Fruit fly (Drosophila melanogaster) whole organism, embryonic: ENCODE measurements around the gene CG34429.

Experiments
- CG10267 ChIP-seq: fragments of 200-800 bp; sonication (Bioruptor generic); optimal IDR thresholded peaks from 2 replicates; lab custom pipeline; 2018; ENCODE audit warnings: missing biosample characterization, mild to moderate bottlenecking, missing genetic modification characterization, moderate library complexity
- CG11398 ChIP-seq: fragments of 200-800 bp; sonication (Bioruptor generic); optimal IDR thresholded peaks from 2 replicates; lab custom pipeline; 2016; ENCODE audit warnings: missing biosample characterization, missing genetic modification characterization
- CG13123 ChIP-seq: fragments of 200-800 bp; sonication (Bioruptor generic); optimal IDR thresholded peaks from 2 replicates; lab custom pipeline; 2016; ENCODE audit warnings: missing biosample characterization, missing genetic modification characterization
- CG13296 ChIP-seq: fragments of 200-800 bp; sonication (Bioruptor generic); optimal IDR thresholded peaks from 3 replicates; lab custom pipeline; 2018; ENCODE audit warnings: missing biosample characterization, mild to moderate bottlenecking, missing genetic modification characterization
- CG15479 ChIP-seq: fragments of 200-800 bp; sonication (Bioruptor generic); optimal IDR thresholded peaks from 3 replicates; lab custom pipeline; 2019; ENCODE audit warnings: missing biosample characterization, mild to moderate bottlenecking, missing genetic modification characterization, moderate library complexity
- CG1603 ChIP-seq: fragments of 200-800 bp; sonication (Bioruptor generic); optimal IDR thresholded peaks from 2 replicates; lab custom pipeline; 2019; ENCODE audit warnings: missing biosample characterization, mild to moderate bottlenecking, missing genetic modification characterization, moderate library complexity
- CG16813 ChIP-seq: fragments of 200-800 bp; sonication (Bioruptor generic); IDR thresholded peaks from 3 replicates; pipeline ENCODE4 v1.3.6; 2022; ENCODE audit warnings: missing biosample characterization, missing genetic modification characterization; ENCODE audit not compliant: partially characterized antibody
- CG17912 ChIP-seq: fragments of 200-800 bp; sonication (Bioruptor generic); optimal IDR thresholded peaks from 2 replicates; lab custom pipeline; 2018; ENCODE audit warnings: missing biosample characterization, mild to moderate bottlenecking, missing genetic modification characterization
- CG1792 ChIP-seq: fragments of 200-800 bp; sonication (Bioruptor generic); optimal IDR thresholded peaks from 2 replicates; lab custom pipeline; 2016; ENCODE audit warnings: missing biosample characterization, missing genetic modification characterization
- CG18262 ChIP-seq: fragments of 200-800 bp; optimal IDR thresholded peaks from 3 replicates; lab custom pipeline; 2019; ENCODE audit warnings: missing biosample characterization, mild to moderate bottlenecking, missing genetic modification characterization, moderate library complexity
- CG2678 ChIP-seq: fragments of 200-800 bp; sonication (Bioruptor generic); optimal IDR thresholded peaks from 3 replicates; lab custom pipeline; 2019; ENCODE audit warnings: missing biosample characterization, mild to moderate bottlenecking, missing genetic modification characterization, moderate library complexity
- CG2875 ChIP-seq: fragments of 200-800 bp; sonication (Bioruptor generic); optimal IDR thresholded peaks from 2 replicates; lab custom pipeline; 2017; ENCODE audit warnings: missing biosample characterization, mild to moderate bottlenecking, missing genetic modification characterization, missing genetic modification reagents
- CG31365 ChIP-seq: fragments of 200-800 bp; sonication (Bioruptor generic); optimal IDR thresholded peaks from 2 replicates; lab custom pipeline; 2018; ENCODE audit warnings: missing biosample characterization, mild to moderate bottlenecking, missing genetic modification characterization
- CG32532 ChIP-seq: fragments of 200-800 bp; sonication (Bioruptor generic); IDR thresholded peaks from 2 replicates; pipeline ENCODE4 v1.3.6; 2022; ENCODE audit warnings: missing biosample characterization, missing genetic modification characterization
- CG4360 ChIP-seq: fragments of 200-800 bp; sonication (Bioruptor generic); IDR thresholded peaks from 2 replicates; pipeline ENCODE4 v1.3.6; 2022; ENCODE audit warnings: missing biosample characterization, missing genetic modification characterization
- CG4707 ChIP-seq: fragments of 200-800 bp; sonication (Bioruptor generic); optimal IDR thresholded peaks from 2 replicates; lab custom pipeline; 2018; ENCODE audit warnings: missing biosample characterization, mild to moderate bottlenecking, missing genetic modification characterization, moderate library complexity
- CG7357 ChIP-seq: fragments of 200-800 bp; sonication (Bioruptor generic); IDR thresholded peaks from 3 replicates; pipeline ENCODE4 v1.3.6; 2022; ENCODE audit warnings: missing biosample characterization, missing genetic modification characterization
- CG8388 ChIP-seq: fragments of 200-800 bp; sonication (Bioruptor generic); optimal IDR thresholded peaks from 2 replicates; lab custom pipeline; 2019; ENCODE audit warnings: missing biosample characterization, mild to moderate bottlenecking, missing genetic modification characterization, moderate library complexity
- CG9215 ChIP-seq: fragments of 200-800 bp; sonication (Bioruptor generic); IDR thresholded peaks from 2 replicates; pipeline ENCODE4 v1.3.6; 2022; ENCODE audit warnings: missing biosample characterization, missing genetic modification characterization
- CG9727 ChIP-seq: fragments of 200-800 bp; sonication (Bioruptor generic); optimal IDR thresholded peaks from 3 replicates; lab custom pipeline; 2017; ENCODE audit warnings: missing biosample characterization, mild to moderate bottlenecking, missing genetic modification characterization
- CTCF ChIP-seq: fragments of 200-800 bp; sonication (Bioruptor generic); optimal IDR thresholded peaks from 2 replicates; lab custom pipeline; 2017; ENCODE audit warnings: missing biosample characterization, mild to moderate bottlenecking, missing genetic modification characterization, moderate library complexity
- Dip3 ChIP-seq: fragments of 200-800 bp; sonication (Bioruptor generic); optimal IDR thresholded peaks from 3 replicates; lab custom pipeline; 2016; ENCODE audit warnings: missing biosample characterization, missing genetic modification characterization
- Dref ChIP-seq: fragments of 200-800 bp; sonication (Bioruptor generic); IDR thresholded peaks from 2 replicates; pipeline ENCODE4 v1.3.6; 2022; ENCODE audit warnings: missing biosample characterization, missing genetic modification characterization
- E2f2 ChIP-seq: fragments of 200-800 bp; sonication (Bioruptor generic); IDR thresholded peaks from 2 replicates; pipeline ENCODE4 v1.3.6; 2022; ENCODE audit warnings: missing biosample characterization, missing genetic modification characterization
- Ets97D ChIP-seq: fragments of 200-800 bp; sonication (Bioruptor generic); optimal IDR thresholded peaks from 3 replicates; lab custom pipeline; 2016; ENCODE audit warnings: missing biosample characterization, missing genetic modification characterization
- Gug ChIP-seq: fragments of 200-800 bp; sonication (Bioruptor generic); IDR thresholded peaks from 4 replicates; pipeline ENCODE4 v1.3.6; 2022; ENCODE audit warnings: missing biosample characterization, missing genetic modification characterization
- Hey ChIP-seq: fragments of 200-800 bp; sonication (Bioruptor generic); optimal IDR thresholded peaks from 3 replicates; lab custom pipeline; 2018; ENCODE audit warnings: missing biosample characterization, mild to moderate bottlenecking, missing genetic modification characterization
- Hr78 ChIP-seq, 2 experiments: fragments of 200-800 bp in 1 of 2; fragments of >200 bp in 1 of 2; sonication (Bioruptor generic) in 1 of 2; optimal IDR thresholded peaks; 2 replicates each; lab custom pipeline; 2017 to 2019; ENCODE audit warnings: missing biosample characterization in 2 of 2, missing genetic modification characterization in 2 of 2, mild to moderate bottlenecking in 1 of 2, moderate library complexity in 1 of 2
- MBD-R2 ChIP-seq: fragments of 200-800 bp; sonication (Bioruptor generic); IDR thresholded peaks from 2 replicates; pipeline ENCODE4 v1.3.6; 2022; ENCODE audit warnings: missing biosample characterization, missing genetic modification characterization
- Myb ChIP-seq: fragments of 200-800 bp; sonication (Bioruptor generic); optimal IDR thresholded peaks from 2 replicates; lab custom pipeline; 2016; ENCODE audit warnings: missing biosample characterization, missing genetic modification characterization
- NK7.1 ChIP-seq: fragments of 200-800 bp; sonication (Bioruptor generic); optimal IDR thresholded peaks from 3 replicates; lab custom pipeline; 2016; ENCODE audit warnings: missing biosample characterization, missing genetic modification characterization
- Oli ChIP-seq: fragments of 200-800 bp; sonication (Bioruptor generic); optimal IDR thresholded peaks from 2 replicates; lab custom pipeline; 2018; ENCODE audit warnings: missing biosample characterization, mild to moderate bottlenecking, missing genetic modification characterization, moderate library complexity
- Pdp1 ChIP-seq, 2 experiments: fragments of 200-800 bp; sonication (Bioruptor generic); optimal IDR thresholded peaks; 3 replicates each; lab custom pipeline; 2016; ENCODE audit warnings: missing biosample characterization in 2 of 2, missing genetic modification characterization in 2 of 2, mild to moderate bottlenecking in 1 of 2, moderate library complexity in 1 of 2
- Scr ChIP-seq: fragments of 200-800 bp; sonication (Bioruptor generic); IDR thresholded peaks from 2 replicates; pipeline ENCODE4 v1.3.6; 2022; ENCODE audit warnings: missing biosample characterization, missing genetic modification characterization; ENCODE audit not compliant: partially characterized antibody
- TFAM ChIP-seq: fragments of 200-800 bp; sonication (Bioruptor generic); optimal IDR thresholded peaks from 2 replicates; lab custom pipeline; 2017; ENCODE audit warnings: missing biosample characterization, missing genetic modification characterization, inconsistent platforms
- amos ChIP-seq: fragments of 200-800 bp; sonication (Bioruptor generic); IDR thresholded peaks from 2 replicates; pipeline ENCODE4 v1.3.6; 2022; ENCODE audit warnings: missing biosample characterization, missing genetic modification characterization; ENCODE audit not compliant: partially characterized antibody
- bbx ChIP-seq: fragments of 200-800 bp; sonication (Bioruptor generic); IDR thresholded peaks from 2 replicates; pipeline ENCODE4 v1.3.6; 2022; ENCODE audit warnings: missing biosample characterization, missing genetic modification characterization; ENCODE audit not compliant: partially characterized antibody
- danr ChIP-seq: fragments of 200-800 bp; sonication (Bioruptor generic); IDR thresholded peaks from 2 replicates; pipeline ENCODE4 v1.3.6; 2022; ENCODE audit warnings: missing biosample characterization, missing genetic modification characterization
- fru ChIP-seq: fragments of >200 bp; optimal IDR thresholded peaks from 2 replicates; lab custom pipeline; 2017
- gce ChIP-seq: fragments of 200-800 bp; sonication (Bioruptor generic); IDR thresholded peaks from 3 replicates; pipeline ENCODE4 v1.3.6; 2022; ENCODE audit warnings: missing biosample characterization, missing genetic modification characterization
- gcm ChIP-seq: fragments of 200-800 bp; sonication (Bioruptor generic); optimal IDR thresholded peaks from 2 replicates; lab custom pipeline; 2019; ENCODE audit warnings: missing biosample characterization, mild to moderate bottlenecking, missing genetic modification characterization, moderate library complexity
- gfzf ChIP-seq: fragments of 200-800 bp; sonication (Bioruptor generic); optimal IDR thresholded peaks from 2 replicates; lab custom pipeline; 2016; ENCODE audit warnings: missing biosample characterization, mild to moderate bottlenecking, missing genetic modification characterization, moderate library complexity
- ham ChIP-seq: fragments of 200-800 bp; sonication (Bioruptor generic); IDR thresholded peaks from 2 replicates; pipeline ENCODE4 v1.3.6; 2022; ENCODE audit warnings: missing biosample characterization, missing genetic modification characterization
- jing ChIP-seq: fragments of 200-800 bp; sonication (Bioruptor generic); optimal IDR thresholded peaks from 2 replicates; lab custom pipeline; 2018; ENCODE audit warnings: missing biosample characterization, mild to moderate bottlenecking, missing genetic modification characterization
- lov ChIP-seq, 2 experiments: fragments of 200-800 bp in 1 of 2; fragments of >200 bp in 1 of 2; sonication (Bioruptor generic) in 1 of 2; IDR thresholded peaks in 1 of 2; optimal IDR thresholded peaks in 1 of 2; 2 replicates in 1 of 2; 3 replicates in 1 of 2; pipeline versions ENCODE4 v1.3.6 to Lab custom; 2017 to 2022; ENCODE audit warnings: missing biosample characterization in 1 of 2, missing genetic modification characterization in 1 of 2
- slou ChIP-seq: fragments of 200-800 bp; sonication (Bioruptor generic); optimal IDR thresholded peaks from 3 replicates; lab custom pipeline; 2016; ENCODE audit warnings: missing biosample characterization, missing genetic modification characterization
- vfl ChIP-seq: fragments of 200-800 bp; sonication (Bioruptor generic); optimal IDR thresholded peaks from 2 replicates; lab custom pipeline; 2016; ENCODE audit warnings: missing biosample characterization, missing genetic modification characterization
- z ChIP-seq: fragments of 200-800 bp; sonication (Bioruptor generic); IDR thresholded peaks from 3 replicates; pipeline ENCODE4 v1.3.6; 2022; ENCODE audit warnings: missing biosample characterization, missing genetic modification characterization
- zf30C ChIP-seq: fragments of 200-800 bp; sonication (Bioruptor generic); optimal IDR thresholded peaks from 3 replicates; lab custom pipeline; 2018; ENCODE audit warnings: missing biosample characterization, mild to moderate bottlenecking, missing genetic modification characterization

Gene CG34429

dm6 chr3L:13015823-13016465 lies 46.9 kb upstream of the CG34429 start, which contains the start of gene CG11267 (continued):
- TF ChIP-seq Myb (GFP tag; lab: Kevin White, UChicago) (peak; percentile 54), Ets97D (GFP tag; lab: Kevin White, UChicago) (peak; percentile 70), Hr78 (GFP tag; optimal IDR thresholded peaks at IDR 0.05; lab: Kevin White, UChicago) (peak in 1 of 2 experiments; percentile 2), CG18262 (tag; lab: Kevin White, UChicago) (peak; percentile 79), CG11398 (GFP tag; lab: Kevin White, UChicago) (peak; percentile 47), Scr (GFP tag; lab: Robert Waterston, UW) (no peak), CG8388 (GFP tag; lab: Kevin White, UChicago) (peak; percentile 80), Dref (GFP tag; lab: Robert Waterston, UW) (peak; percentile 50), ham (peak; percentile 57; the same call in 1 of the 2 replicates), CTCF (GFP tag; lab: Kevin White, UChicago) (peak; percentile 43), bbx (GFP tag; lab: Robert Waterston, UW) (no peak), vfl (GFP tag; lab: Kevin White, UChicago) (peak; percentile 71), CG2875 (peak; percentile 48), CG1603 (peak; percentile 89), CG10267 (peak; percentile 78), CG7357 (GFP tag; lab: Robert Waterston, UW) (peak; percentile 60), slou (GFP tag; lab: Kevin White, UChicago) (peak; percentile 76), jing (GFP tag; lab: Kevin White, UChicago) (peak; percentile 32), CG15479 (GFP tag; lab: Kevin White, UChicago) (no peak), CG1792 (GFP tag; lab: Kevin White, UChicago) (peak; percentile 74), gfzf (peak; percentile 63), CG17912 (GFP tag; lab: Kevin White, UChicago) (peak; percentile 51), TFAM (no peak), Hey (tag; lab: Kevin White, UChicago) (no peak), CG32532 (GFP tag; lab: Robert Waterston, UW) (peak; percentile 95), Oli (tag; lab: Kevin White, UChicago) (peak; percentile 78), MBD-R2 (GFP tag; lab: Robert Waterston, UW) (peak; percentile 80; the same call in 1 of the 2 replicates), amos (GFP tag; lab: Robert Waterston, UW) (no peak), z (GFP tag; lab: Robert Waterston, UW) (0 out of 3 replicates have a peak, but pooled peaks have one; percentile 5), CG9727 (GFP tag; lab: Kevin White, UChicago) (peak; percentile 82), CG9215 (GFP tag; lab: Robert Waterston, UW) (peak; percentile 72), Pdp1 (GFP tag; optimal IDR thresholded peaks at IDR 0.05; lab: Kevin White, UChicago) (peak; percentile 77 to 99), Gug (peak; percentile 71; the same call in 3 of the 4 replicates), zf30C (GFP tag; lab: Kevin White, UChicago) (peak; percentile 94), CG16813 (GFP tag; lab: Robert Waterston, UW) (no peak), CG2678 (tag; lab: Kevin White, UChicago) (peak; percentile 92), Dip3 (GFP tag; lab: Kevin White, UChicago) (peak; percentile 85), CG4360 (0 out of 2 replicates have a peak, but pooled peaks have one; percentile 8), lov (optimal IDR thresholded peaks at IDR 0.05; lab: Kevin White, UChicago) (no peak), lov (GFP tag; IDR thresholded peaks at IDR 0.05; lab: Robert Waterston, UW) (peak; percentile 83; the same call in 2 of the 3 replicates), CG13296 (GFP tag; lab: Kevin White, UChicago) (peak; percentile 91), danr (GFP tag; lab: Robert Waterston, UW) (peak; percentile 78; the same call in 1 of the 2 replicates), gcm (GFP tag; lab: Kevin White, UChicago) (peak; percentile 73), E2f2 (GFP tag; lab: Robert Waterston, UW) (peak; percentile 60), gce (GFP tag; lab: Robert Waterston, UW) (peak; percentile 83; the same call in 2 of the 3 replicates), fru (lab: Kevin White, UChicago) (no peak), CG4707 (no peak), CG13123 (peak; percentile 49), NK7.1 (GFP tag; lab: Kevin White, UChicago) (peak; percentile 71), CG31365 (tag; lab: Kevin White, UChicago) (peak; percentile 69)
